Fruit fly (Drosophila melanogaster) whole organism, wandering third instar larva: ENCODE measurements around the gene Osi23.
A peak's percentile ranks its signal among the peaks of the same experiment; 100 is the strongest.

Experiments used
- CrebA ChIP-seq: fragments of 200-800 bp; sonication (Bioruptor generic); optimal IDR thresholded peaks from 2 replicates; lab custom pipeline; 2016; ENCODE audit warnings: missing biosample characterization, mild to moderate bottlenecking, missing genetic modification characterization, borderline replicate concordance
- Hnf4 ChIP-seq: fragments of 200-800 bp; sonication (Bioruptor generic); optimal IDR thresholded peaks from 2 replicates; lab custom pipeline; 2016; ENCODE audit warnings: missing biosample characterization, mild to moderate bottlenecking, missing genetic modification characterization
- Mio ChIP-seq: sonication (Bioruptor generic); optimal IDR thresholded peaks from 2 replicates; lab custom pipeline; 2016; ENCODE audit warnings: missing biosample characterization, missing genetic modification characterization
- Myc ChIP-seq: fragments of >200 bp; optimal IDR thresholded peaks from 2 replicates; lab custom pipeline; 2017
- Sp1 ChIP-seq: fragments of 200-800 bp; sonication (Bioruptor generic); optimal IDR thresholded peaks from 3 replicates; lab custom pipeline; 2019; ENCODE audit warnings: missing biosample characterization, mild to moderate bottlenecking, missing genetic modification characterization, moderate library complexity
- brk ChIP-seq: fragments of 200-800 bp; sonication (Bioruptor generic); optimal IDR thresholded peaks from 2 replicates; lab custom pipeline; 2016; ENCODE audit warnings: missing biosample characterization, mild to moderate bottlenecking, missing genetic modification characterization
- dl ChIP-seq, 2 experiments: fragments of 175-275, 200-275 bp in 1 of 2; fragments of 200-275 bp in 1 of 2; sonication (Bioruptor generic); optimal IDR thresholded peaks; lab custom pipeline; 2018; ENCODE audit warnings: mild to moderate bottlenecking in 2 of 2, missing biosample characterization in 2 of 2, missing genetic modification characterization in 2 of 2, moderate library complexity in 2 of 2; ENCODE audit not compliant: partially characterized antibody in 2 of 2, insufficient read depth in 1 of 2
- dsf ChIP-seq: sonication (Bioruptor generic); optimal IDR thresholded peaks from 2 replicates; lab custom pipeline; 2016; ENCODE audit warnings: missing biosample characterization, missing genetic modification characterization, borderline replicate concordance
- fru ChIP-seq: fragments of 200-800 bp; sonication (Bioruptor generic); optimal IDR thresholded peaks from 3 replicates; lab custom pipeline; 2016; ENCODE audit warnings: missing biosample characterization, mild to moderate bottlenecking, missing genetic modification characterization
- h ChIP-seq: fragments of 200-800 bp; sonication (Bioruptor generic); optimal IDR thresholded peaks from 3 replicates; lab custom pipeline; 2016; ENCODE audit warnings: missing biosample characterization, mild to moderate bottlenecking, missing genetic modification characterization
- psq ChIP-seq: fragments of 200-800 bp; sonication (Bioruptor generic); optimal IDR thresholded peaks from 3 replicates; lab custom pipeline; 2017; ENCODE audit warnings: missing biosample characterization, mild to moderate bottlenecking, missing genetic modification characterization, moderate library complexity
- rgr ChIP-seq: fragments of 200-800 bp; sonication (Bioruptor generic); optimal IDR thresholded peaks from 3 replicates; lab custom pipeline; 2016; ENCODE audit warnings: missing biosample characterization, mild to moderate bottlenecking, missing genetic modification characterization
- sv ChIP-seq: fragments of 200-800 bp; sonication (Bioruptor generic); optimal IDR thresholded peaks from 3 replicates; lab custom pipeline; 2016; ENCODE audit warnings: missing biosample characterization, missing genetic modification characterization
- usp ChIP-seq: fragments of >200 bp; optimal IDR thresholded peaks from 2 replicates; lab custom pipeline; 2017; ENCODE audit warnings: missing biosample characterization, missing genetic modification characterization

dm6 chr3R:30489797-30490196, 45.0 kb upstream of the Osi23 start, which contains the start of gene PH4alphaSG2:
- no peak for TF ChIP-seq Sp1 (GFP tag; lab: Kevin White, UChicago)
- no peak for TF ChIP-seq usp (GFP tag; lab: Kevin White, UChicago)
- TF ChIP-seq sv (GFP tag; lab: Kevin White, UChicago) = no peak
- no peak for TF ChIP-seq rgr (GFP tag; lab: Kevin White, UChicago)
- no peak for TF ChIP-seq psq (GFP tag; lab: Kevin White, UChicago)
- no peak for TF ChIP-seq fru (GFP tag; lab: Kevin White, UChicago)
- peak; percentile 84 for TF ChIP-seq h (GFP tag; lab: Kevin White, UChicago)
- no peak for TF ChIP-seq Myc (lab: Kevin White, UChicago)
- no peak for TF ChIP-seq dsf (GFP tag; lab: Kevin White, UChicago)
- TF ChIP-seq brk (GFP tag; lab: Kevin White, UChicago) = no peak
- TF ChIP-seq CrebA (GFP tag; lab: Kevin White, UChicago) = no peak
- no peak for TF ChIP-seq dl (GFP tag; optimal IDR thresholded peaks at IDR 0.05; lab: Kevin White, UChicago; ENCODE audit: insufficient read depth in 1 of 2, partially characterized antibody in 2 of 2)
- TF ChIP-seq Mio (GFP tag; lab: Kevin White, UChicago) = no peak
- no peak for TF ChIP-seq Hnf4 (GFP tag; lab: Kevin White, UChicago)
